Worm (Caenorhabditis elegans) whole organism, young adult: Measurements from ENCODE around the gene F53F4.7.
A peak's percentile ranks its signal among the peaks of the same experiment; 100 is the strongest.

ENCODE experiments used
- C17E4.6 ChIP-seq: fragments of 200-800 bp; sonication (Bioruptor generic); IDR thresholded peaks from 2 replicates; pipeline ENCODE4 v1.3.6; 2022; ENCODE audit warnings: missing genetic modification reagents, missing genetic modification characterization, missing compliant biosample characterization
- F10E7.11 ChIP-seq: sonication (generic microtip); optimal IDR thresholded peaks from 2 replicates; lab custom pipeline; 2017; ENCODE audit warnings: mild to moderate bottlenecking, missing genetic modification characterization, moderate library complexity, missing compliant biosample characterization
- F49E8.2 ChIP-seq: sonication (generic microtip); optimal IDR thresholded peaks from 3 replicates; lab custom pipeline; 2017; ENCODE audit warnings: missing genetic modification characterization, mild to moderate bottlenecking, missing compliant biosample characterization, antibody characterized with exemption, moderate library complexity; ENCODE audit not compliant: insufficient read depth
- F52B5.7 ChIP-seq: sonication (generic microtip); optimal IDR thresholded peaks from 2 replicates; lab custom pipeline; 2016; ENCODE audit warnings: mild to moderate bottlenecking, missing genetic modification characterization, missing compliant biosample characterization
- F57C9.4 ChIP-seq: sonication (generic microtip); optimal IDR thresholded peaks from 2 replicates; lab custom pipeline; 2017; ENCODE audit warnings: mild to moderate bottlenecking, missing genetic modification characterization, missing compliant biosample characterization
- Y56A3A.18 ChIP-seq: fragments of 200-800 bp; sonication (Bioruptor generic); IDR thresholded peaks from 2 replicates; pipeline ENCODE4 v1.3.6; 2022; ENCODE audit warnings: missing genetic modification reagents, missing genetic modification characterization, missing compliant biosample characterization
- Y67H2A.10 ChIP-seq: fragments of 200-800 bp; sonication (Bioruptor generic); conservative IDR thresholded peaks from 2 replicates; pipeline ENCODE4 v1.3.6; 2022; ENCODE audit warnings: missing genetic modification reagents, missing genetic modification characterization, missing compliant biosample characterization
- Y95B8A.8 ChIP-seq: fragments of 200-800 bp; sonication (Bioruptor generic); IDR thresholded peaks from 2 replicates; pipeline ENCODE4 v1.3.6; 2022; ENCODE audit warnings: missing genetic modification reagents, missing genetic modification characterization, missing compliant biosample characterization
- akir-1 ChIP-seq: fragments of 200-800 bp; sonication (Bioruptor generic); optimal IDR thresholded peaks from 2 replicates; lab custom pipeline; 2018; ENCODE audit warnings: mild to moderate bottlenecking, missing genetic modification characterization, moderate library complexity, missing compliant biosample characterization
- ama-1 ChIP-seq, 3 experiments: fragments of 150-350 bp in 1 of 3; sonication (generic microtip) in 2 of 3; optimal IDR thresholded peaks; 2 replicates each; lab custom pipeline; 2014 to 2018; ENCODE audit warnings: missing biosample characterization in 2 of 3, missing genetic modification characterization in 2 of 3, missing genetic modification reagents in 2 of 3
- aptf-2 ChIP-seq: fragments of 200-800 bp; sonication (Bioruptor generic); conservative IDR thresholded peaks from 2 replicates; pipeline ENCODE4 v1.3.6; 2022; ENCODE audit warnings: missing genetic modification reagents, missing genetic modification characterization, missing compliant biosample characterization
- atf-7 ChIP-seq: sonication (generic microtip); optimal IDR thresholded peaks from 2 replicates; lab custom pipeline; 2017; ENCODE audit warnings: mild to moderate bottlenecking, missing genetic modification characterization, missing compliant biosample characterization
- athp-1 ChIP-seq: sonication (generic microtip); optimal IDR thresholded peaks from 2 replicates; lab custom pipeline; 2017; ENCODE audit warnings: mild to moderate bottlenecking, missing genetic modification characterization, missing compliant biosample characterization
- attf-5 ChIP-seq: fragments of 200-800 bp; sonication (Bioruptor generic); optimal IDR thresholded peaks from 2 replicates; lab custom pipeline; 2018; ENCODE audit warnings: mild to moderate bottlenecking, missing genetic modification characterization, missing compliant biosample characterization
- cebp-1 ChIP-seq, 2 experiments: fragments of 200-800 bp in 1 of 2; sonication (Bioruptor generic) in 1 of 2; sonication (generic microtip) in 1 of 2; IDR thresholded peaks in 1 of 2; optimal IDR thresholded peaks in 1 of 2; 2 replicates each; pipeline versions ENCODE4 v1.3.6 to Lab custom; 2017 to 2022; ENCODE audit warnings: missing compliant biosample characterization in 2 of 2, missing genetic modification characterization in 2 of 2, mild to moderate bottlenecking in 1 of 2, missing genetic modification reagents in 1 of 2, moderate library complexity in 1 of 2
- cebp-2 ChIP-seq: fragments of 200-800 bp; sonication (Bioruptor generic); IDR thresholded peaks from 2 replicates; pipeline ENCODE4 v1.3.6; 2022; ENCODE audit warnings: missing genetic modification characterization, missing compliant biosample characterization
- chd-7 ChIP-seq: sonication (generic microtip); optimal IDR thresholded peaks from 2 replicates; lab custom pipeline; 2016; ENCODE audit warnings: mild to moderate bottlenecking, missing genetic modification characterization, moderate library complexity, missing compliant biosample characterization
- die-1 ChIP-seq: sonication (generic microtip); optimal IDR thresholded peaks from 2 replicates; lab custom pipeline; 2016; ENCODE audit warnings: missing genotype, mild to moderate bottlenecking, missing genetic modification characterization, missing compliant biosample characterization
- egl-44 ChIP-seq: fragments of 200-800 bp; sonication (Bioruptor generic); IDR thresholded peaks from 2 replicates; pipeline ENCODE4 v1.3.6; 2022; ENCODE audit warnings: missing genetic modification reagents, missing genetic modification characterization, missing compliant biosample characterization
- fkh-3 ChIP-seq: sonication (generic microtip); optimal IDR thresholded peaks from 2 replicates; lab custom pipeline; 2016; ENCODE audit warnings: mild to moderate bottlenecking, missing genetic modification characterization, missing compliant biosample characterization
- hlh-12 ChIP-seq: sonication (generic microtip); optimal IDR thresholded peaks from 2 replicates; lab custom pipeline; 2016; ENCODE audit warnings: missing genetic modification characterization, missing compliant biosample characterization
- hmg-1.2 ChIP-seq: fragments of 200-800 bp; sonication (Bioruptor generic); IDR thresholded peaks from 2 replicates; pipeline ENCODE4 v1.3.6; 2022; ENCODE audit warnings: missing genetic modification reagents, missing genetic modification characterization, missing compliant biosample characterization
- hrde-1 ChIP-seq: sonication (generic microtip); optimal IDR thresholded peaks from 2 replicates; lab custom pipeline; 2016; ENCODE audit warnings: missing genetic modification characterization, mild to moderate bottlenecking, missing compliant biosample characterization, moderate library complexity, missing genotype, missing genetic modification reagents, borderline replicate concordance
- lag-1 ChIP-seq: fragments of 200-800 bp; sonication (Bioruptor generic); IDR thresholded peaks from 2 replicates; pipeline ENCODE4 v1.3.6; 2022; ENCODE audit warnings: missing genetic modification reagents, missing genetic modification characterization, missing compliant biosample characterization
- let-526 ChIP-seq: fragments of 200-800 bp; sonication (Bioruptor generic); IDR thresholded peaks from 2 replicates; pipeline ENCODE4 v1.3.6; 2022; ENCODE audit warnings: missing genetic modification reagents, missing genetic modification characterization, missing compliant biosample characterization
- lin-40 ChIP-seq: sonication (generic microtip); optimal IDR thresholded peaks from 2 replicates; lab custom pipeline; 2016; ENCODE audit warnings: missing genetic modification characterization, mild to moderate bottlenecking, missing compliant biosample characterization, missing genotype, missing genetic modification reagents
- lsl-1 ChIP-seq: fragments of 200-800 bp; sonication (Bioruptor generic); optimal IDR thresholded peaks from 2 replicates; lab custom pipeline; 2018; ENCODE audit warnings: mild to moderate bottlenecking, missing genetic modification characterization, moderate library complexity, missing compliant biosample characterization
- madf-10 ChIP-seq: sonication (generic microtip); optimal IDR thresholded peaks from 2 replicates; lab custom pipeline; 2016; ENCODE audit warnings: mild to moderate bottlenecking, missing genetic modification characterization, missing compliant biosample characterization
- mcd-1 ChIP-seq: fragments of 200-800 bp; sonication (Bioruptor generic); IDR thresholded peaks from 2 replicates; pipeline ENCODE4 v1.3.6; 2022; ENCODE audit warnings: missing genetic modification reagents, missing genetic modification characterization, missing compliant biosample characterization
- nfya-2 ChIP-seq: fragments of 200-800 bp; sonication (Bioruptor generic); IDR thresholded peaks from 2 replicates; pipeline ENCODE4 v1.3.6; 2022; ENCODE audit warnings: missing genetic modification reagents, missing genetic modification characterization, missing compliant biosample characterization
- nhr-179 ChIP-seq: sonication (generic microtip); optimal IDR thresholded peaks from 2 replicates; lab custom pipeline; 2016; ENCODE audit warnings: mild to moderate bottlenecking, missing genetic modification characterization, missing compliant biosample characterization
- nhr-27 ChIP-seq: fragments of 200-800 bp; sonication (Bioruptor generic); optimal IDR thresholded peaks from 2 replicates; lab custom pipeline; 2018; ENCODE audit warnings: mild to moderate bottlenecking, missing genetic modification characterization, moderate library complexity, missing compliant biosample characterization
- nhr-80 ChIP-seq: sonication (generic microtip); optimal IDR thresholded peaks from 2 replicates; lab custom pipeline; 2016; ENCODE audit warnings: missing genetic modification characterization, missing compliant biosample characterization
- rec-8 ChIP-seq, 2 experiments: sonication (generic microtip); optimal IDR thresholded peaks; 2 replicates each; lab custom pipeline; 2016; ENCODE audit warnings: mild to moderate bottlenecking in 2 of 2, missing genetic modification characterization in 2 of 2, missing genetic modification reagents in 2 of 2, missing genotype in 2 of 2, missing biosample characterization in 1 of 2, missing compliant biosample characterization in 1 of 2, moderate library complexity in 1 of 2
- rpc-1 ChIP-seq, 2 experiments: fragments of 150-350 bp in 1 of 2; sonication (generic microtip) in 1 of 2; optimal IDR thresholded peaks; 2 replicates each; lab custom pipeline; 2014 to 2018; ENCODE audit warnings: missing biosample characterization in 1 of 2, missing genetic modification characterization in 1 of 2, missing genetic modification reagents in 1 of 2, missing genotype in 1 of 2
- snpc-4 ChIP-seq, 5 experiments: fragments of 150-350 bp in 1 of 5; sonication (generic microtip) in 4 of 5; optimal IDR thresholded peaks; 2 replicates each; lab custom pipeline; 2014 to 2018; ENCODE audit warnings: missing genetic modification characterization in 5 of 5, missing biosample characterization in 3 of 5, antibody characterized with exemption in 2 of 5, mild to moderate bottlenecking in 2 of 5, missing compliant biosample characterization in 2 of 5, missing genotype in 2 of 5, moderate library complexity in 2 of 5, missing genetic modification reagents in 1 of 5
- tbp1 ChIP-seq: fragments of 200-800 bp; sonication (Bioruptor generic); optimal IDR thresholded peaks from 2 replicates; lab custom pipeline; 2018; ENCODE audit warnings: mild to moderate bottlenecking, missing genetic modification characterization, missing compliant biosample characterization
- tlf-1 ChIP-seq: fragments of 200-800 bp; sonication (Bioruptor generic); optimal IDR thresholded peaks from 2 replicates; lab custom pipeline; 2018; ENCODE audit warnings: mild to moderate bottlenecking, missing genetic modification characterization, missing compliant biosample characterization
- unc-62 ChIP-seq: fragments of 150-350 bp; optimal IDR thresholded peaks from 2 replicates; lab custom pipeline; 2014; ENCODE audit warnings: missing biosample characterization, missing genetic modification reagents, missing genetic modification characterization
- ztf-22 ChIP-seq: fragments of 200-800 bp; sonication (Bioruptor generic); optimal IDR thresholded peaks from 2 replicates; lab custom pipeline; 2018; ENCODE audit warnings: mild to moderate bottlenecking, missing genetic modification characterization, moderate library complexity, missing compliant biosample characterization

F53F4.7 gene

DNA sequence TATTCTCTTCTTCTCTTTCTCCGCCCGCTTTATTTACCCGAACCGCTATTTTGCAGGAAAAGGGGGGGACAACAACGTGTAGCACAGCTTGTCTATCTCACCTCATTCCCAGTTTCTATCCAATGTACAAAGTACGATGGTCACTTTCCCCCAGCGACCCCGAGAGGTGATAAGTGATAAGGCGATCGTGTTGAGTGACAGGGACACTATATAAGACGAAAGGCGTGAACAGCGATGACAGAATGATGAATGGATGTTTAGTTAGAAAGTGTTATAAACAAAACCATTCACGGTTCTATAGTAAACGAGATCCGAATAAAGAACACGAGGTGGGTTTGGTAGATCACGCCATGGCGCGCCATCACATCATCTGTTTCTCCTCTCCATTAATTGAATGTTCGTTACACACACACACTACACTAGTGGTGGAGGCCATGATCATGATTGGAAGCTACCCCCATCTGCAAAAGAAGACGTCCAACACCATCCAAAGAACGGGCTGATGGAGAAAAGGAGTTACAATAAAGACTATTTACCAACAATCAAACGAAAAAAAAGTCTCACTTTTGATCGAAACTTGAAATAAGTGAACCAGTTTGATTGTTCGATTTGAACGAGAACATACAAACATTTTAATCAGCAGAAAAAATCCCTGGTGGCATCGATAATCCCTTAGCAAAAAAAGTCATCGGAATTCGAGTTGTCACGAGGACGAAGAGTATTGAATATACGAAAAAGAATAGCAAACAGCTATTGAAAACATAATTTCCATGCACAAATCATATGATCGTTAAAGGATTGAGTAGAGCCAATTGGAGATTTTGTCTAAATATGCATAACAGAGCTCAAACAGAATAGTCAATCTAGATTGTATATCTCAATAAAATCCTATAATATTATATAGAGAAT, 42.8 kb upstream of the F53F4.7 start (continued):
- TF ChIP-seq mcd-1 (GFP tag; lab: Robert Waterston, UW) (peak; percentile 44; the same call in 1 of the 2 replicates), F10E7.11 (tag; lab: Kevin White, UChicago) (peak; percentile 6), cebp-2 (GFP tag; lab: Robert Waterston, UW) (no peak), nhr-80 (tag; lab: Kevin White, UChicago) (peak; percentile 96), atf-7 (peak; percentile 68), Y95B8A.8 (GFP tag; lab: Robert Waterston, UW) (peak; percentile 18; the same call in 1 of the 2 replicates), akir-1 (GFP tag; lab: Kevin White, UChicago) (peak; percentile 45), unc-62 (peak; percentile 35), ztf-22 (GFP tag; lab: Kevin White, UChicago) (peak; percentile 43), F49E8.2 (no peak), cebp-1 (GFP tag; IDR thresholded peaks at IDR 0.05; lab: Robert Waterston, UW) (peak; percentile 33; the same call in 1 of the 2 replicates), cebp-1 (tag; optimal IDR thresholded peaks at IDR 0.05; lab: Kevin White, UChicago) (peak; percentile 43), hrde-1 (tag; lab: Kevin White, UChicago) (no peak), nhr-179 (tag; lab: Kevin White, UChicago) (no peak), madf-10 (tag; lab: Kevin White, UChicago) (peak; percentile 47), snpc-4 (GFP tag; optimal IDR thresholded peaks at IDR 0.05; lab: Kevin White, UChicago) (no peak), snpc-4 (tag; optimal IDR thresholded peaks at IDR 0.05; lab: Kevin White, UChicago) (peak in 2 of 4 experiments; percentile 25 to 26), aptf-2 (GFP tag; lab: Robert Waterston, UW) (no peak), athp-1 (no peak), nfya-2 (GFP tag; lab: Robert Waterston, UW) (0 out of 2 replicates have a peak, but pooled peaks have one; percentile 11), nhr-27 (no peak), lsl-1 (GFP tag; lab: Kevin White, UChicago) (no peak), lag-1 (GFP tag; lab: Robert Waterston, UW) (no peak), tbp1 (GFP tag; lab: Kevin White, UChicago) (peak; percentile 59), Y56A3A.18 (GFP tag; lab: Robert Waterston, UW) (peak; percentile 70; the same call in 1 of the 2 replicates), fkh-3 (no peak), let-526 (GFP tag; lab: Robert Waterston, UW) (no peak; the same call in 1 of the 2 replicates), rec-8 (tag; optimal IDR thresholded peaks at IDR 0.05; lab: Kevin White, UChicago) (no peak), C17E4.6 (GFP tag; lab: Robert Waterston, UW) (no peak), egl-44 (GFP tag; lab: Robert Waterston, UW) (no peak), attf-5 (no peak), die-1 (tag; lab: Kevin White, UChicago) (peak; percentile 29), Y67H2A.10 (GFP tag; lab: Robert Waterston, UW) (no peak), ama-1 (optimal IDR thresholded peaks at IDR 0.05; lab: Kevin White, UChicago) (peak; percentile 76), ama-1 (GFP tag; optimal IDR thresholded peaks at IDR 0.05; lab: Kevin White, UChicago) (no peak), F52B5.7 (tag; lab: Kevin White, UChicago) (peak; percentile 2), hmg-1.2 (GFP tag; lab: Robert Waterston, UW) (0 out of 2 replicates have a peak, but pooled peaks have one; percentile 22), F57C9.4 (tag; lab: Kevin White, UChicago) (no peak), chd-7 (peak; percentile 69), hlh-12 (no peak), lin-40 (tag; lab: Kevin White, UChicago) (peak; percentile 52), tlf-1 (GFP tag; lab: Kevin White, UChicago) (peak; percentile 55), rpc-1 (optimal IDR thresholded peaks at IDR 0.05; lab: Kevin White, UChicago) (no peak), rpc-1 (tag; optimal IDR thresholded peaks at IDR 0.05; lab: Kevin White, UChicago) (no peak)
